Fruit fly (Drosophila melanogaster): ENCODE measurements around the gene Aduk.

Gene Aduk

DNA sequence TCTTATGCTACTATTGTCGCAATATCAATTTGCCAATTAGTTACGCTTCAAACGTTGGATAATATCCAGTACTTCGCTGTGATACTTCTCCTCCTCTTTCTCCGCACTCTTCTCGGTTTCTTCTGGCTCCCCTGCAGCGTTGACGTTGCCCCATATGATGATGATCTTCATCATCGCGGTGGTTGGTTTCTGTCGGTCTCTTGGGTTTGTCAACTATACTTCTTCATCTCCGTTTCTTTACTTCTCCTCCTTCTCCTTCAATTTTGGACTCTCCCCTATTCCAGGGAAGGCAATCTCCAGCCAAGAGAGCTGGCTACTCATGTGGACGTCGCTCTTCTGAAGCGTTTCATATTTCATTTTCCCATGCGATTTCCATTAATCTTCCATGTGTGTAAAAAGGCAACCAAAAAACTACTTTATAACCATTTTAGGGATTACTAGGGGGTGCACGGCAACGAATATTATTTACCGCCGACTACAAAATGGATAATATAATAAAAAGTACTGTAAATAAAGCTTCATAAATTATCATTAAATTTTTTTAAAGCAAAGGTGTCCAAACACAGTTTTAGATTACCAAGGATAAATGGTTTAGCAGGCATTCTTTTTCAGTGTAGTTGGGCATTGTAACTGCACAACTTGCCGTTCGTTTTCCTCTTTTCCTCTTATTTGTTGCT is 13.3 kb upstream of the Aduk start (continued):
- TF ChIP-seq Ets96B (tag; optimal IDR thresholded peaks at IDR 0.05) (peak; percentile 94), CG3919 (GFP tag; optimal IDR thresholded peaks at IDR 0.05) (peak; percentile 92), CG11294 (GFP tag; IDR thresholded peaks at IDR 0.05) (peak; percentile 42; the same call in 1 of the 2 replicates), Eip93F (GFP tag; optimal IDR thresholded peaks at IDR 0.05) (no peak), CG8119 (GFP tag; IDR thresholded peaks at IDR 0.05) (peak; percentile 86), Smox (GFP tag; optimal IDR thresholded peaks at IDR 0.05) (peak; percentile 80), CG10669 (GFP tag; optimal IDR thresholded peaks at IDR 0.05) (peak; percentile 91), ss (GFP tag; optimal IDR thresholded peaks at IDR 0.05) (peak; percentile 78 to 90), fkh (GFP tag; optimal IDR thresholded peaks at IDR 0.05) (no peak)

DNA sequence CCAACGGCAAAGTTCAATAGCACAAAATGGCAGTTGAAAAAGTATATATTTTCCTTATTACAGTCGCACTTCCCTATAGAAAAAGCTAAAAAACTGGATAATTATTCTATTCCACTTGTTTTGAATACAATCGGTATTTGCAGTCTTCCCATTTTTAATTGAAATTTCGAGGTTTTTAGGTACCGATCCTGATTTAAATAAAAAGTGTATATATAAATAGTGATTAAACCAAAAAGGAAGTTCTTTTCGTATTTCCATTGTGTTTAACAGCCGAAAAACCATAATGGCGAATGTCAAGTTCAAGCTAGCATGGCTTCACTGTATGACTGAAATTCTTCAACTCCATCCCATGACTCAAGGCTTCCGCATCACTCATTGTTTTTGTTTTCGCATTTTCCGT is 12.0 kb upstream of the Aduk start:
- peak; percentile 49 for TF ChIP-seq Ets96B (tag; optimal IDR thresholded peaks at IDR 0.05)
- TF ChIP-seq fd85E (GFP tag; optimal IDR thresholded peaks at IDR 0.05) = no peak
- TF ChIP-seq svp (GFP tag) = peak; percentile 74
- TF ChIP-seq Gug (GFP tag; IDR thresholded peaks at IDR 0.05) = no peak
- TF ChIP-seq CG11762 (GFP tag; optimal IDR thresholded peaks at IDR 0.05; ENCODE audit: insufficient read depth) = no peak
- TF ChIP-seq lz (GFP tag; optimal IDR thresholded peaks at IDR 0.05) = peak; percentile 46
- TF ChIP-seq CG8632 (GFP tag; optimal IDR thresholded peaks at IDR 0.05) = peak; percentile 52
- TF ChIP-seq CG6808 (GFP tag; optimal IDR thresholded peaks at IDR 0.05) = peak; percentile 42
- peak; percentile 13 for TF ChIP-seq net (GFP tag; optimal IDR thresholded peaks at IDR 0.05)
- peak; percentile 46 for TF ChIP-seq spab (GFP tag; optimal IDR thresholded peaks at IDR 0.05)
- peak; percentile 61 for TF ChIP-seq esn (GFP tag; optimal IDR thresholded peaks at IDR 0.05)
- TF ChIP-seq CG7368 (GFP tag; optimal IDR thresholded peaks at IDR 0.05) = no peak
- TF ChIP-seq salr (GFP tag; optimal IDR thresholded peaks at IDR 0.05) = peak in 1 of 2 experiments; percentile 5
- peak; percentile 54 for TF ChIP-seq acj6 (GFP tag; optimal IDR thresholded peaks at IDR 0.05)
- peak; percentile 20 for TF ChIP-seq achi (GFP tag; optimal IDR thresholded peaks at IDR 0.05)
- TF ChIP-seq Smox (GFP tag; optimal IDR thresholded peaks at IDR 0.05) = peak; percentile 59
- TF ChIP-seq CG8119 (GFP tag; IDR thresholded peaks at IDR 0.05) = peak; percentile 35; the same call in 1 of the 3 replicates
- TF ChIP-seq Sox15 (GFP tag; optimal IDR thresholded peaks at IDR 0.05) = peak; percentile 23
- TF ChIP-seq Sox14 (GFP tag; optimal IDR thresholded peaks at IDR 0.05) = peak; percentile 44
- TF ChIP-seq CG16779 (tag; optimal IDR thresholded peaks at IDR 0.05) = no peak
- TF ChIP-seq CG6163 (GFP tag; IDR thresholded peaks at IDR 0.05) = peak; percentile 44; the same call in 2 of the 3 replicates
- TF ChIP-seq CG32006 (GFP tag; optimal IDR thresholded peaks at IDR 0.05) = peak; percentile 57
- no peak for TF ChIP-seq CG9139 (GFP tag; optimal IDR thresholded peaks at IDR 0.05)
- TF ChIP-seq CG3919 (GFP tag; optimal IDR thresholded peaks at IDR 0.05) = peak; percentile 32
- no peak for TF ChIP-seq CG6276 (GFP tag; optimal IDR thresholded peaks at IDR 0.05)
- peak; percentile 55 for TF ChIP-seq Hr4 (GFP tag; optimal IDR thresholded peaks at IDR 0.05)
- peak; percentile 58 for TF ChIP-seq Met (GFP tag; optimal IDR thresholded peaks at IDR 0.05)
- peak; percentile 74 for TF ChIP-seq Eip78C (GFP tag)
- TF ChIP-seq CG31627 (GFP tag; optimal IDR thresholded peaks at IDR 0.05) = peak; percentile 44
- TF ChIP-seq CG10669 (GFP tag; optimal IDR thresholded peaks at IDR 0.05) = peak; percentile 59
- TF ChIP-seq Eip75B (GFP tag; optimal IDR thresholded peaks at IDR 0.05) = peak; percentile 17
- no peak for TF ChIP-seq dac (GFP tag; optimal IDR thresholded peaks at IDR 0.05)
- TF ChIP-seq CG4318 (GFP tag; optimal IDR thresholded peaks at IDR 0.05) = peak; percentile 17
- TF ChIP-seq OdsH (GFP tag; optimal IDR thresholded peaks at IDR 0.05) = peak; percentile 50
- TF ChIP-seq CG15336 (GFP tag; IDR thresholded peaks at IDR 0.05) = peak; percentile 33
- TF ChIP-seq vri (GFP tag; optimal IDR thresholded peaks at IDR 0.05) = peak; percentile 21
- TF ChIP-seq CG1621 (tag; optimal IDR thresholded peaks at IDR 0.05) = peak; percentile 5
- peak; percentile 49 for TF ChIP-seq fd59A (GFP tag; optimal IDR thresholded peaks at IDR 0.05)
- no peak for TF ChIP-seq Ets21C (GFP tag; optimal IDR thresholded peaks at IDR 0.05)
- no peak for TF ChIP-seq fkh (GFP tag; optimal IDR thresholded peaks at IDR 0.05)
- TF ChIP-seq Blimp-1 (GFP tag; optimal IDR thresholded peaks at IDR 0.05) = no peak
- no peak for TF ChIP-seq CG6854 (GFP tag; optimal IDR thresholded peaks at IDR 0.05)
- peak; percentile 52 for TF ChIP-seq CG3032 (tag; optimal IDR thresholded peaks at IDR 0.05)
- no peak for TF ChIP-seq Hr38 (GFP tag; optimal IDR thresholded peaks at IDR 0.05)
- TF ChIP-seq eg (GFP tag; IDR thresholded peaks at IDR 0.05) = no peak
- TF ChIP-seq ss (GFP tag; optimal IDR thresholded peaks at IDR 0.05) = peak in 1 of 2 experiments; percentile 8
